Worm (Caenorhabditis elegans) whole organism, L1 larva: ENCODE data around the gene jmjd-4.

ENCODE experiments used
- C04F5.9 ChIP-seq: sonication (generic microtip); optimal IDR thresholded peaks from 2 replicates; lab custom pipeline; 2016; ENCODE audit warnings: missing genetic modification characterization, missing compliant biosample characterization
- C16A3.4 ChIP-seq: fragments of 150-350 bp; optimal IDR thresholded peaks from 2 replicates; lab custom pipeline; 2014; ENCODE audit warnings: missing biosample characterization, missing genetic modification characterization
- C34B4.2 ChIP-seq: sonication (generic microtip); optimal IDR thresholded peaks from 2 replicates; lab custom pipeline; 2017; ENCODE audit warnings: mild to moderate bottlenecking, missing genetic modification characterization, missing compliant biosample characterization
- F16B12.6 ChIP-seq: fragments of 150-350 bp; optimal IDR thresholded peaks from 2 replicates; lab custom pipeline; 2014; ENCODE audit warnings: missing biosample characterization, missing genetic modification characterization
- Y116A8C.19 ChIP-seq: sonication (generic microtip); optimal IDR thresholded peaks from 2 replicates; lab custom pipeline; 2016; ENCODE audit warnings: missing compliant biosample characterization, missing genetic modification characterization, borderline replicate concordance
- aha-1 ChIP-seq: fragments of 150-350 bp; optimal IDR thresholded peaks from 2 replicates; lab custom pipeline; 2014; ENCODE audit warnings: missing biosample characterization, missing genetic modification characterization
- ama-1 ChIP-seq: fragments of 150-350 bp; optimal IDR thresholded peaks from 2 replicates; lab custom pipeline; 2014
- blmp-1 ChIP-seq: fragments of 150-350 bp; optimal IDR thresholded peaks from 2 replicates; lab custom pipeline; 2014; ENCODE audit warnings: missing biosample characterization, missing genetic modification characterization
- ceh-8 ChIP-seq: fragments of 200-800 bp; sonication (Bioruptor generic); optimal IDR thresholded peaks from 2 replicates; lab custom pipeline; 2018; ENCODE audit warnings: mild to moderate bottlenecking, missing genetic modification characterization, moderate library complexity, missing compliant biosample characterization
- ceh-88 ChIP-seq: fragments of 200-800 bp; sonication (Bioruptor generic); IDR thresholded peaks from 2 replicates; pipeline ENCODE4 v1.3.6; 2022; ENCODE audit warnings: missing genetic modification characterization, missing compliant biosample characterization
- ceh-90 ChIP-seq: sonication (generic microtip); optimal IDR thresholded peaks from 2 replicates; lab custom pipeline; 2016; ENCODE audit warnings: missing genetic modification characterization, missing compliant biosample characterization
- ces-1 ChIP-seq: fragments of 150-350 bp; optimal IDR thresholded peaks from 2 replicates; lab custom pipeline; 2014; ENCODE audit warnings: missing biosample characterization, missing genetic modification reagents, missing genetic modification characterization
- efl-1 ChIP-seq, 4 experiments: fragments of 150-350 bp; optimal IDR thresholded peaks in 3 of 4; peaks in 1 of 4; 1 replicate in 1 of 4; 2 replicates in 3 of 4; lab custom pipeline; 2014; ENCODE audit warnings: missing biosample characterization in 2 of 4, missing genetic modification characterization in 2 of 4, missing genetic modification reagents in 2 of 4
- efl-3 ChIP-seq: fragments of 200-800 bp; sonication (Bioruptor generic); optimal IDR thresholded peaks from 2 replicates; lab custom pipeline; 2018; ENCODE audit warnings: mild to moderate bottlenecking, missing genetic modification characterization, missing compliant biosample characterization
- egl-13 ChIP-seq: sonication (generic microtip); optimal IDR thresholded peaks from 2 replicates; lab custom pipeline; 2016; ENCODE audit warnings: missing genotype, missing genetic modification reagents, missing genetic modification characterization, missing compliant biosample characterization
- egl-27 ChIP-seq, 2 experiments: fragments of 150-350 bp in 1 of 2; sonication (generic microtip); optimal IDR thresholded peaks; 3 replicates each; lab custom pipeline; 2017 to 2018; ENCODE audit warnings: missing biosample characterization in 2 of 2, missing genetic modification characterization in 2 of 2, missing genetic modification reagents in 2 of 2
- ets-5 ChIP-seq: fragments of 200-800 bp; sonication (Bioruptor generic); IDR thresholded peaks from 2 replicates; pipeline ENCODE4 v1.3.6; 2022; ENCODE audit warnings: missing genetic modification characterization, missing compliant biosample characterization
- fkh-10 ChIP-seq: sonication (generic microtip); optimal IDR thresholded peaks from 2 replicates; lab custom pipeline; 2017; ENCODE audit warnings: missing biosample characterization, missing genetic modification reagents, missing genetic modification characterization
- fkh-4 ChIP-seq: sonication (generic microtip); optimal IDR thresholded peaks from 2 replicates; lab custom pipeline; 2016; ENCODE audit warnings: missing compliant biosample characterization, missing genetic modification characterization, borderline replicate concordance
- fos-1 ChIP-seq: fragments of 150-350 bp; optimal IDR thresholded peaks from 2 replicates; lab custom pipeline; 2014; ENCODE audit warnings: missing biosample characterization, missing genetic modification characterization
- grh-1 ChIP-seq: fragments of 200-800 bp; sonication (Bioruptor generic); IDR thresholded peaks from 2 replicates; pipeline ENCODE4 v1.3.6; 2022; ENCODE audit warnings: missing genetic modification reagents, missing genetic modification characterization, missing compliant biosample characterization
- hlh-4 ChIP-seq: sonication (generic microtip); optimal IDR thresholded peaks from 2 replicates; lab custom pipeline; 2016; ENCODE audit warnings: mild to moderate bottlenecking, missing genetic modification characterization, missing compliant biosample characterization
- hpl-2 ChIP-seq: fragments of 150-350 bp; optimal IDR thresholded peaks from 2 replicates; lab custom pipeline; 2014; ENCODE audit warnings: missing biosample characterization, missing genetic modification reagents, missing genetic modification characterization
- irx-1 ChIP-seq: sonication (generic microtip); optimal IDR thresholded peaks from 2 replicates; lab custom pipeline; 2016; ENCODE audit warnings: missing genetic modification characterization, missing compliant biosample characterization
- isw-1 ChIP-seq: fragments of 200-800 bp; sonication (Bioruptor generic); IDR thresholded peaks from 2 replicates; pipeline ENCODE4 v1.3.6; 2022; ENCODE audit warnings: missing genetic modification characterization, missing compliant biosample characterization
- lir-3 ChIP-seq: sonication (generic microtip); optimal IDR thresholded peaks from 2 replicates; lab custom pipeline; 2016; ENCODE audit warnings: mild to moderate bottlenecking, missing genetic modification characterization, moderate library complexity, missing compliant biosample characterization; ENCODE audit not compliant: poor library complexity
- lsy-2 ChIP-seq, 2 experiments: fragments of 150-350 bp; optimal IDR thresholded peaks; 2 replicates each; lab custom pipeline; 2014; ENCODE audit warnings: missing biosample characterization in 2 of 2, missing genetic modification characterization in 2 of 2
- mdl-1 ChIP-seq, 2 experiments: fragments of 150-350 bp; optimal IDR thresholded peaks; 2 replicates each; lab custom pipeline; 2014 to 2017; ENCODE audit warnings: missing biosample characterization in 2 of 2, missing genetic modification characterization in 2 of 2, inconsistent platforms in 1 of 2
- mef-2 ChIP-seq: fragments of 150-350 bp; optimal IDR thresholded peaks from 2 replicates; lab custom pipeline; 2014; ENCODE audit warnings: missing biosample characterization, missing genetic modification characterization
- mep-1 ChIP-seq: fragments of 150-350 bp; optimal IDR thresholded peaks from 2 replicates; lab custom pipeline; 2014; ENCODE audit warnings: missing biosample characterization, missing genetic modification characterization
- nhr-11 ChIP-seq: fragments of 150-350 bp; optimal IDR thresholded peaks from 2 replicates; lab custom pipeline; 2014; ENCODE audit warnings: missing biosample characterization, missing genetic modification characterization
- nhr-12 ChIP-seq: sonication (generic microtip); optimal IDR thresholded peaks from 2 replicates; lab custom pipeline; 2017; ENCODE audit warnings: missing biosample characterization, missing genetic modification characterization
- nhr-19 ChIP-seq: fragments of 200-800 bp; sonication (Bioruptor generic); conservative IDR thresholded peaks from 2 replicates; pipeline ENCODE4 v1.3.6; 2022; ENCODE audit warnings: missing genetic modification characterization, missing compliant biosample characterization
- nhr-20 ChIP-seq: sonication (generic microtip); optimal IDR thresholded peaks from 2 replicates; lab custom pipeline; 2016; ENCODE audit warnings: mild to moderate bottlenecking, missing genetic modification characterization, missing compliant biosample characterization
- nhr-237 ChIP-seq: fragments of 150-350 bp; optimal IDR thresholded peaks from 2 replicates; lab custom pipeline; 2014; ENCODE audit warnings: missing biosample characterization, missing genetic modification characterization
- nhr-71 ChIP-seq: sonication (generic microtip); optimal IDR thresholded peaks from 2 replicates; lab custom pipeline; 2016; ENCODE audit warnings: mild to moderate bottlenecking, missing genetic modification characterization, moderate library complexity, missing compliant biosample characterization
- nhr-76 ChIP-seq: sonication (generic microtip); optimal IDR thresholded peaks from 2 replicates; lab custom pipeline; 2017; ENCODE audit warnings: missing biosample characterization, missing genetic modification characterization
- nhr-77 ChIP-seq: fragments of 150-350 bp; optimal IDR thresholded peaks from 2 replicates; lab custom pipeline; 2014; ENCODE audit warnings: missing biosample characterization, missing genetic modification characterization
- pag-3 ChIP-seq: sonication (generic microtip); optimal IDR thresholded peaks from 2 replicates; lab custom pipeline; 2017; ENCODE audit warnings: missing genetic modification characterization, mild to moderate bottlenecking, missing compliant biosample characterization, antibody characterized with exemption, borderline replicate concordance; ENCODE audit not compliant: insufficient read depth
- pax-3 ChIP-seq: fragments of 200-800 bp; sonication (Bioruptor generic); optimal IDR thresholded peaks from 2 replicates; lab custom pipeline; 2018; ENCODE audit warnings: mild to moderate bottlenecking, missing genetic modification characterization, moderate library complexity, missing compliant biosample characterization
- rnt-1 ChIP-seq: sonication (generic microtip); optimal IDR thresholded peaks from 2 replicates; lab custom pipeline; 2016; ENCODE audit warnings: mild to moderate bottlenecking, missing genetic modification characterization, moderate library complexity, missing compliant biosample characterization
- skn-1 ChIP-seq: fragments of 150-350 bp; optimal IDR thresholded peaks from 2 replicates; lab custom pipeline; 2014; ENCODE audit warnings: missing biosample characterization, missing genetic modification characterization
- snpc-4 ChIP-seq: fragments of 150-350 bp; optimal IDR thresholded peaks from 2 replicates; lab custom pipeline; 2014; ENCODE audit warnings: missing biosample characterization, missing genetic modification characterization
- snu-23 ChIP-seq: sonication (generic microtip); optimal IDR thresholded peaks from 2 replicates; lab custom pipeline; 2016; ENCODE audit warnings: missing genetic modification characterization, missing compliant biosample characterization
- sox-4 ChIP-seq: sonication (generic microtip); optimal IDR thresholded peaks from 2 replicates; lab custom pipeline; 2016; ENCODE audit warnings: missing genetic modification characterization, missing compliant biosample characterization
- sptf-1 ChIP-seq: fragments of 150-350 bp; optimal IDR thresholded peaks from 2 replicates; lab custom pipeline; 2014; ENCODE audit warnings: missing biosample characterization, missing genetic modification characterization
- sup-37 ChIP-seq: fragments of 200-800 bp; sonication (Bioruptor generic); optimal IDR thresholded peaks from 2 replicates; lab custom pipeline; 2018; ENCODE audit warnings: mild to moderate bottlenecking, missing genetic modification characterization, missing compliant biosample characterization
- swsn-7 ChIP-seq: sonication (generic microtip); optimal IDR thresholded peaks from 2 replicates; lab custom pipeline; 2016; ENCODE audit warnings: missing genetic modification characterization, missing compliant biosample characterization
- xbp-1 ChIP-seq: sonication (generic microtip); optimal IDR thresholded peaks from 2 replicates; lab custom pipeline; 2016; ENCODE audit warnings: missing genetic modification characterization, missing compliant biosample characterization
- zip-4 ChIP-seq: fragments of 200-800 bp; sonication (Bioruptor generic); optimal IDR thresholded peaks from 2 replicates; lab custom pipeline; 2018; ENCODE audit warnings: mild to moderate bottlenecking, missing genetic modification characterization, moderate library complexity, missing compliant biosample characterization
- ztf-4 ChIP-seq: fragments of 150-350 bp; optimal IDR thresholded peaks from 2 replicates; lab custom pipeline; 2014; ENCODE audit warnings: missing biosample characterization, missing genetic modification characterization

jmjd-4 gene

ce11 chrIII:10318755-10319154 is 15.1 kb downstream of the jmjd-4 start, which contains the start of gene unc-69 (continued):
- TF ChIP-seq pag-3 (tag; lab: Kevin White, UChicago) = no peak
- TF ChIP-seq skn-1 (tag; lab: Kevin White, UChicago) = no peak
- no peak for TF ChIP-seq grh-1 (GFP tag; lab: Robert Waterston, UW)
- no peak for TF ChIP-seq nhr-77 (tag; lab: Kevin White, UChicago)
- TF ChIP-seq egl-27 (tag; optimal IDR thresholded peaks at IDR 0.05; lab: Kevin White, UChicago) = no peak
- TF ChIP-seq mdl-1 (tag; optimal IDR thresholded peaks at IDR 0.05; lab: Kevin White, UChicago) = no peak
- no peak for TF ChIP-seq nhr-12 (tag; lab: Kevin White, UChicago)
- TF ChIP-seq sptf-1 = no peak
- TF ChIP-seq ces-1 (GFP tag; lab: Kevin White, UChicago) = no peak
- TF ChIP-seq efl-1 (optimal IDR thresholded peaks at IDR 0.05; lab: Kevin White, UChicago) = peak; percentile 77 to 78
- TF ChIP-seq efl-1 (GFP tag; optimal IDR thresholded peaks at IDR 0.05 in 1 of 2; lab: Kevin White, UChicago) = peak; percentile 67 to 96
- no peak for TF ChIP-seq nhr-11 (tag; lab: Kevin White, UChicago)
- TF ChIP-seq snu-23 = peak; percentile 73
- peak; percentile 70 for TF ChIP-seq nhr-71 (tag; lab: Kevin White, UChicago)
- no peak for TF ChIP-seq blmp-1 (tag; lab: Kevin White, UChicago)
- TF ChIP-seq nhr-19 (GFP tag; lab: Robert Waterston, UW) = peak; percentile 48
- TF ChIP-seq sox-4 (tag; lab: Kevin White, UChicago) = no peak
- no peak for TF ChIP-seq nhr-76 (tag; lab: Kevin White, UChicago)
- TF ChIP-seq fos-1 (tag; lab: Kevin White, UChicago) = no peak
- TF ChIP-seq fkh-10 (GFP tag; lab: Kevin White, UChicago) = no peak
- TF ChIP-seq sup-37 (GFP tag; lab: Kevin White, UChicago) = no peak
- TF ChIP-seq ztf-4 (tag; lab: Kevin White, UChicago) = no peak
- no peak for TF ChIP-seq Y116A8C.19 (tag; lab: Kevin White, UChicago)
- TF ChIP-seq xbp-1 (tag; lab: Kevin White, UChicago) = peak; percentile 85
- TF ChIP-seq efl-3 (GFP tag; lab: Kevin White, UChicago) = no peak
- TF ChIP-seq aha-1 = no peak
- no peak for TF ChIP-seq ceh-88 (GFP tag; lab: Robert Waterston, UW)
- peak; percentile 43 for TF ChIP-seq isw-1 (GFP tag; lab: Robert Waterston, UW)
- peak; percentile 44 for TF ChIP-seq nhr-20 (tag; lab: Kevin White, UChicago)
- no peak for TF ChIP-seq nhr-237
- peak; percentile 31 for TF ChIP-seq snpc-4 (tag; lab: Kevin White, UChicago)
- no peak for TF ChIP-seq ama-1 (lab: Kevin White, UChicago)
- TF ChIP-seq mef-2 (tag; lab: Kevin White, UChicago) = no peak
- no peak for TF ChIP-seq fkh-4 (tag; lab: Kevin White, UChicago)
- no peak for TF ChIP-seq ceh-8 (GFP tag; lab: Kevin White, UChicago)
- TF ChIP-seq swsn-7 (tag; lab: Kevin White, UChicago) = peak; percentile 63
- TF ChIP-seq C04F5.9 = no peak
- peak; percentile 66 to 79 for TF ChIP-seq lsy-2 (tag; optimal IDR thresholded peaks at IDR 0.05; lab: Kevin White, UChicago)
- no peak for TF ChIP-seq ets-5 (GFP tag; lab: Robert Waterston, UW)
- TF ChIP-seq hlh-4 (tag; lab: Kevin White, UChicago) = no peak
- no peak for TF ChIP-seq ceh-90 (tag; lab: Kevin White, UChicago)
- TF ChIP-seq C34B4.2 = no peak
- TF ChIP-seq pax-3 (tag; lab: Kevin White, UChicago) = no peak
- TF ChIP-seq F16B12.6 (tag; lab: Kevin White, UChicago) = peak; percentile 52
- peak; percentile 33 for TF ChIP-seq egl-13
- TF ChIP-seq hpl-2 = no peak
- peak; percentile 6 for TF ChIP-seq irx-1 (tag; lab: Kevin White, UChicago)
- no peak for TF ChIP-seq lir-3 (tag; lab: Kevin White, UChicago)
- peak; percentile 59 for TF ChIP-seq rnt-1
- peak; percentile 69 for TF ChIP-seq mep-1 (tag; lab: Kevin White, UChicago)
- TF ChIP-seq C16A3.4 = peak; percentile 0
- no peak for TF ChIP-seq zip-4
